Fruit fly (Drosophila melanogaster) whole organism, embryonic: ENCODE results near the gene CG7607.
A peak's percentile ranks its signal among the peaks of the same experiment; 100 is the strongest.

Experiments
- CG10274 ChIP-seq: fragments of 200-800 bp; sonication (Bioruptor generic); optimal IDR thresholded peaks from 3 replicates; lab custom pipeline; 2017; ENCODE audit warnings: missing biosample characterization, mild to moderate bottlenecking, missing genetic modification characterization
- CG11456 ChIP-seq: fragments of 200-800 bp; sonication (Bioruptor generic); IDR thresholded peaks from 3 replicates; pipeline ENCODE4 v1.3.6; 2022; ENCODE audit warnings: missing biosample characterization, missing genetic modification characterization
- CG14667 ChIP-seq: fragments of 200-800 bp; sonication (Bioruptor generic); IDR thresholded peaks from 2 replicates; pipeline ENCODE4 v1.3.6; 2022; ENCODE audit warnings: missing biosample characterization, missing genetic modification characterization
- CG15011 ChIP-seq: fragments of 200-800 bp; sonication (Bioruptor generic); optimal IDR thresholded peaks from 3 replicates; lab custom pipeline; 2018; ENCODE audit warnings: missing biosample characterization, mild to moderate bottlenecking, missing genetic modification characterization
- CG1603 ChIP-seq: fragments of 200-800 bp; sonication (Bioruptor generic); optimal IDR thresholded peaks from 2 replicates; lab custom pipeline; 2019; ENCODE audit warnings: missing biosample characterization, mild to moderate bottlenecking, missing genetic modification characterization, moderate library complexity
- CG1792 ChIP-seq: fragments of 200-800 bp; sonication (Bioruptor generic); optimal IDR thresholded peaks from 2 replicates; lab custom pipeline; 2016; ENCODE audit warnings: missing biosample characterization, missing genetic modification characterization
- CG18476 ChIP-seq: fragments of 200-800 bp; sonication (Bioruptor generic); optimal IDR thresholded peaks from 2 replicates; lab custom pipeline; 2016; ENCODE audit warnings: missing biosample characterization, mild to moderate bottlenecking, missing genetic modification characterization
- CG2199 ChIP-seq: fragments of 200-800 bp; sonication (Bioruptor generic); IDR thresholded peaks from 3 replicates; pipeline ENCODE4 v1.3.6; 2022; ENCODE audit warnings: missing biosample characterization, missing genetic modification characterization
- CG32772 ChIP-seq: fragments of 200-800 bp; sonication (Bioruptor generic); IDR thresholded peaks from 2 replicates; pipeline ENCODE4 v1.3.6; 2022; ENCODE audit warnings: missing biosample characterization, missing genetic modification characterization
- CG3838 ChIP-seq: fragments of 200-800 bp; sonication (Bioruptor generic); optimal IDR thresholded peaks from 3 replicates; lab custom pipeline; 2016; ENCODE audit warnings: missing biosample characterization, missing genetic modification characterization
- CG4617 ChIP-seq: fragments of 200-800 bp; sonication (Bioruptor generic); optimal IDR thresholded peaks from 3 replicates; lab custom pipeline; 2016; ENCODE audit warnings: missing biosample characterization, missing genetic modification characterization, borderline replicate concordance
- CG4707 ChIP-seq: fragments of 200-800 bp; sonication (Bioruptor generic); optimal IDR thresholded peaks from 2 replicates; lab custom pipeline; 2018; ENCODE audit warnings: missing biosample characterization, mild to moderate bottlenecking, missing genetic modification characterization, moderate library complexity
- CG6272 ChIP-seq: fragments of 200-800 bp; sonication (Bioruptor generic); IDR thresholded peaks from 2 replicates; pipeline ENCODE4 v1.3.6; 2022; ENCODE audit warnings: missing biosample characterization, missing genetic modification characterization
- CG7928 ChIP-seq: fragments of 200-800 bp; sonication (Bioruptor generic); optimal IDR thresholded peaks from 2 replicates; lab custom pipeline; 2017; ENCODE audit warnings: missing biosample characterization, mild to moderate bottlenecking, missing genetic modification characterization
- CG8281 ChIP-seq: fragments of 200-800 bp; sonication (Bioruptor generic); optimal IDR thresholded peaks from 2 replicates; lab custom pipeline; 2018; ENCODE audit warnings: missing biosample characterization, mild to moderate bottlenecking, missing genetic modification characterization, moderate library complexity
- CG8478 ChIP-seq: fragments of >200 bp; optimal IDR thresholded peaks from 2 replicates; lab custom pipeline; 2018
- CG8765 ChIP-seq: fragments of 200-800 bp; sonication (Bioruptor generic); IDR thresholded peaks from 2 replicates; pipeline ENCODE4 v1.3.6; 2022; ENCODE audit warnings: missing biosample characterization, missing genetic modification characterization
- CG8924 ChIP-seq: fragments of 200-800 bp; optimal IDR thresholded peaks from 3 replicates; lab custom pipeline; 2019; ENCODE audit warnings: missing biosample characterization, mild to moderate bottlenecking, missing genetic modification characterization, moderate library complexity
- CG8944 ChIP-seq: fragments of 200-800 bp; sonication (Bioruptor generic); optimal IDR thresholded peaks from 3 replicates; lab custom pipeline; 2016; ENCODE audit warnings: missing biosample characterization, missing genetic modification characterization
- CG9876 ChIP-seq: fragments of 200-800 bp; sonication (Bioruptor generic); optimal IDR thresholded peaks from 2 replicates; lab custom pipeline; 2016; ENCODE audit warnings: missing biosample characterization, missing genetic modification characterization
- CTCF ChIP-seq: fragments of 200-800 bp; sonication (Bioruptor generic); optimal IDR thresholded peaks from 2 replicates; lab custom pipeline; 2017; ENCODE audit warnings: missing biosample characterization, mild to moderate bottlenecking, missing genetic modification characterization, moderate library complexity
- Dfd ChIP-seq, 2 experiments: fragments of >200 bp; optimal IDR thresholded peaks; 2 replicates each; lab custom pipeline; 2017; ENCODE audit warnings: missing biosample characterization in 2 of 2, missing genetic modification characterization in 2 of 2
- Doc2 ChIP-seq: fragments of 200-800 bp; sonication (Bioruptor generic); IDR thresholded peaks from 2 replicates; pipeline ENCODE4 v1.3.6; 2022; ENCODE audit warnings: missing biosample characterization, missing genetic modification characterization
- Gug ChIP-seq: fragments of 200-800 bp; sonication (Bioruptor generic); IDR thresholded peaks from 4 replicates; pipeline ENCODE4 v1.3.6; 2022; ENCODE audit warnings: missing biosample characterization, missing genetic modification characterization
- H15 ChIP-seq: fragments of 200-800 bp; sonication (Bioruptor generic); IDR thresholded peaks from 3 replicates; pipeline ENCODE4 v1.3.6; 2022; ENCODE audit warnings: missing biosample characterization, missing genetic modification characterization
- Hmx ChIP-seq: fragments of 200-800 bp; sonication (Bioruptor generic); optimal IDR thresholded peaks from 2 replicates; lab custom pipeline; 2016; ENCODE audit warnings: missing biosample characterization, missing genetic modification characterization
- Lim3 ChIP-seq: fragments of 200-800 bp; sonication (Bioruptor generic); IDR thresholded peaks from 2 replicates; pipeline ENCODE4 v1.3.6; 2022; ENCODE audit warnings: missing biosample characterization, missing genetic modification characterization
- Med ChIP-seq: fragments of 200-800 bp; sonication (Bioruptor generic); peaks from one replicate; lab custom pipeline; 2016; ENCODE audit warnings: missing biosample characterization, missing genetic modification characterization, mild to moderate bottlenecking, inconsistent platforms, moderate library complexity
- Meics ChIP-seq: fragments of 200-800 bp; sonication (Bioruptor generic); optimal IDR thresholded peaks from 2 replicates; lab custom pipeline; 2017; ENCODE audit warnings: missing biosample characterization, mild to moderate bottlenecking, missing genetic modification characterization
- NC2β ChIP-seq: fragments of 200-800 bp; sonication (Bioruptor generic); optimal IDR thresholded peaks from 2 replicates; lab custom pipeline; 2016; ENCODE audit warnings: missing biosample characterization, missing genetic modification characterization
- NFAT ChIP-seq: fragments of 200-800 bp; sonication (Bioruptor generic); IDR thresholded peaks from 2 replicates; pipeline ENCODE4 v1.3.6; 2022; ENCODE audit warnings: missing biosample characterization, missing genetic modification characterization
- Neu2 ChIP-seq: fragments of 200-800 bp; sonication (Bioruptor generic); optimal IDR thresholded peaks from 3 replicates; lab custom pipeline; 2016; ENCODE audit warnings: missing biosample characterization, missing genetic modification characterization, borderline replicate concordance
- Nf-YB ChIP-seq: fragments of 200-800 bp; sonication (Bioruptor generic); optimal IDR thresholded peaks from 3 replicates; lab custom pipeline; 2019; ENCODE audit warnings: missing biosample characterization, mild to moderate bottlenecking, missing genetic modification characterization, moderate library complexity
- Ssrp ChIP-seq: fragments of 200-800 bp; sonication (Bioruptor generic); optimal IDR thresholded peaks from 2 replicates; lab custom pipeline; 2018; ENCODE audit warnings: missing biosample characterization, mild to moderate bottlenecking, missing genetic modification characterization, moderate library complexity
- TFAM ChIP-seq: fragments of 200-800 bp; sonication (Bioruptor generic); optimal IDR thresholded peaks from 2 replicates; lab custom pipeline; 2017; ENCODE audit warnings: missing biosample characterization, missing genetic modification characterization, inconsistent platforms
- ara ChIP-seq: fragments of 200-800 bp; sonication (Bioruptor generic); IDR thresholded peaks from 2 replicates; pipeline ENCODE4 v1.3.6; 2022; ENCODE audit warnings: missing biosample characterization, missing genetic modification characterization
- chif ChIP-seq, 2 experiments: fragments of 200-800 bp; sonication (Bioruptor generic); optimal IDR thresholded peaks; 3 replicates each; lab custom pipeline; 2016; ENCODE audit warnings: missing biosample characterization in 2 of 2, missing genetic modification characterization in 2 of 2
- crc ChIP-seq: fragments of 200-800 bp; sonication (Bioruptor generic); optimal IDR thresholded peaks from 2 replicates; lab custom pipeline; 2016; ENCODE audit warnings: missing biosample characterization, missing genetic modification characterization
- da ChIP-seq: fragments of 200-800 bp; sonication (Bioruptor generic); optimal IDR thresholded peaks from 2 replicates; lab custom pipeline; 2016; ENCODE audit warnings: missing biosample characterization, missing genetic modification characterization
- dati ChIP-seq: fragments of 200-800 bp; sonication (Bioruptor generic); IDR thresholded peaks from 2 replicates; pipeline ENCODE4 v1.3.6; 2022; ENCODE audit warnings: missing biosample characterization, missing genetic modification characterization
- fru ChIP-seq: fragments of >200 bp; optimal IDR thresholded peaks from 2 replicates; lab custom pipeline; 2017
- gsb-n ChIP-seq: fragments of 200-800 bp; sonication (Bioruptor generic); optimal IDR thresholded peaks from 3 replicates; lab custom pipeline; 2018; ENCODE audit warnings: missing biosample characterization, mild to moderate bottlenecking, missing genetic modification characterization
- ham ChIP-seq: fragments of 200-800 bp; sonication (Bioruptor generic); IDR thresholded peaks from 2 replicates; pipeline ENCODE4 v1.3.6; 2022; ENCODE audit warnings: missing biosample characterization, missing genetic modification characterization
- kay ChIP-seq: fragments of 200-800 bp; sonication (Bioruptor generic); optimal IDR thresholded peaks from 2 replicates; lab custom pipeline; 2016; ENCODE audit warnings: missing biosample characterization, missing genetic modification characterization
- pita ChIP-seq: fragments of 200-800 bp; sonication (Bioruptor generic); optimal IDR thresholded peaks from 2 replicates; lab custom pipeline; 2017; ENCODE audit warnings: missing biosample characterization, mild to moderate bottlenecking, missing genetic modification characterization
- pnt ChIP-seq: fragments of 200-800 bp; sonication (Bioruptor generic); optimal IDR thresholded peaks from 3 replicates; lab custom pipeline; 2016; ENCODE audit warnings: missing biosample characterization, missing genetic modification characterization
- ro ChIP-seq: fragments of 200-800 bp; sonication (Bioruptor generic); IDR thresholded peaks from 2 replicates; pipeline ENCODE4 v1.3.6; 2022; ENCODE audit warnings: missing biosample characterization, missing genetic modification characterization
- scrt ChIP-seq: fragments of 200-800 bp; sonication (Bioruptor generic); optimal IDR thresholded peaks from 2 replicates; lab custom pipeline; 2018; ENCODE audit warnings: missing biosample characterization, mild to moderate bottlenecking, missing genetic modification characterization, moderate library complexity
- sens ChIP-seq: fragments of 200-800 bp; sonication (Bioruptor generic); peaks from one replicate; lab custom pipeline; 2016; ENCODE audit warnings: missing biosample characterization, missing genetic modification characterization
- slbo ChIP-seq: fragments of 200-800 bp; sonication (Bioruptor generic); IDR thresholded peaks from 2 replicates; pipeline ENCODE4 v1.3.6; 2022; ENCODE audit warnings: missing biosample characterization, missing genetic modification characterization
- tgo ChIP-seq: fragments of 200-800 bp; sonication (Bioruptor generic); IDR thresholded peaks from 3 replicates; pipeline ENCODE4 v1.3.6; 2022; ENCODE audit warnings: missing biosample characterization, missing genetic modification characterization
- tio ChIP-seq: fragments of 200-800 bp; sonication (Bioruptor generic); optimal IDR thresholded peaks from 2 replicates; lab custom pipeline; 2017; ENCODE audit warnings: missing biosample characterization, missing genetic modification characterization, inconsistent platforms
- toy ChIP-seq: fragments of 200-800 bp; sonication (Bioruptor generic); IDR thresholded peaks from 2 replicates; pipeline ENCODE4 v1.3.6; 2022; ENCODE audit warnings: missing biosample characterization, missing genetic modification characterization
- vvl ChIP-seq: fragments of 200-800 bp; sonication (Bioruptor generic); IDR thresholded peaks from 2 replicates; pipeline ENCODE4 v1.3.6; 2022; ENCODE audit warnings: missing biosample characterization, missing genetic modification characterization
- zfh2 ChIP-seq: fragments of 200-800 bp; sonication (Bioruptor generic); optimal IDR thresholded peaks from 2 replicates; lab custom pipeline; 2016; ENCODE audit warnings: missing biosample characterization, missing genetic modification characterization

CG7607 gene

DNA sequence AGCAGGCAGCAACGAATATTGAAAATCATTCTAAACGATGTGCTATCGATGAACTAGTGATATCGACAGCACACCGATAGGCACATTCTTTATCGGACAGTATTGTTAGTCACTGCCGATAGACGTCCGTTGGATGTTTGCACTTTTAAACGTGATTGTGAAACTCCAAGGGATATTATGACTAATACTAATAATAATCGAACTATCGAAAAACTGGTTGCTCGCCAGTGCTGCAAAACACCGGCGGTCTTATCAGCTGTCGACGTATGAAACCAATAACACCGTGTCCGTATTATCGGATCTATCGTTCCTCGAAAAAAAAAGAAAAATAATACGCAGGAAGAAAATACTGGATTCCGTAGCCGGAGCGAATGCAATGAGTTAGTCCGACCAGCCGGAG is 11.1 kb downstream of the CG7607 start, which contains the start of the genes Ube3a and CG7600 (continued):
- TF ChIP-seq tio (GFP tag; lab: Kevin White, UChicago) (no peak), vvl (GFP tag; lab: Robert Waterston, UW) (peak; percentile 28; the same call in 1 of the 2 replicates), tgo (no peak), slbo (GFP tag; lab: Robert Waterston, UW) (peak; percentile 59), ro (GFP tag; lab: Robert Waterston, UW) (no peak), da (GFP tag; lab: Kevin White, UChicago) (no peak), sens (GFP tag; lab: Kevin White, UChicago) (peak; percentile 89), CG6272 (GFP tag; lab: Robert Waterston, UW) (no peak), Dfd (GFP tag; optimal IDR thresholded peaks at IDR 0.05; lab: Kevin White, UChicago) (no peak), CG9876 (GFP tag; lab: Kevin White, UChicago) (no peak), CG18476 (GFP tag; lab: Kevin White, UChicago) (no peak), CG2199 (GFP tag; lab: Robert Waterston, UW) (no peak), CG8944 (GFP tag; lab: Kevin White, UChicago) (no peak), kay (peak; percentile 99), Med (GFP tag; lab: Kevin White, UChicago) (peak; percentile 94), pnt (GFP tag; lab: Kevin White, UChicago) (no peak), toy (no peak), gsb-n (peak; percentile 71), Lim3 (GFP tag; lab: Robert Waterston, UW) (no peak), CG15011 (GFP tag; lab: Kevin White, UChicago) (no peak), CG4617 (GFP tag; lab: Kevin White, UChicago) (peak; percentile 52), NFAT (GFP tag; lab: Robert Waterston, UW) (peak; percentile 31; the same call in 1 of the 2 replicates), ara (no peak), TFAM (GFP tag; lab: Kevin White, UChicago) (no peak), CG4707 (GFP tag; lab: Kevin White, UChicago) (no peak), chif (GFP tag; optimal IDR thresholded peaks at IDR 0.05; lab: Kevin White, UChicago) (peak; percentile 24 to 27), CG3838 (GFP tag; lab: Kevin White, UChicago) (no peak), CG7928 (GFP tag; lab: Kevin White, UChicago) (peak; percentile 5), scrt (GFP tag; lab: Kevin White, UChicago) (peak; percentile 65), Nf-YB (GFP tag; lab: Kevin White, UChicago) (peak; percentile 9), Ssrp (tag; lab: Kevin White, UChicago) (no peak), Hmx (no peak), crc (GFP tag; lab: Kevin White, UChicago) (no peak), CG1603 (tag; lab: Kevin White, UChicago) (peak; percentile 84), ham (GFP tag; lab: Robert Waterston, UW) (no peak), Gug (no peak), CG32772 (no peak), CG10274 (no peak), CG14667 (GFP tag; lab: Robert Waterston, UW) (no peak), CG8765 (GFP tag; lab: Robert Waterston, UW) (no peak), fru (lab: Kevin White, UChicago) (no peak), H15 (GFP tag; lab: Robert Waterston, UW) (no peak), CG8281 (tag; lab: Kevin White, UChicago) (no peak), CTCF (GFP tag; lab: Kevin White, UChicago) (peak; percentile 13), Neu2 (GFP tag; lab: Kevin White, UChicago) (peak; percentile 24), zfh2 (peak; percentile 40), CG11456 (GFP tag; lab: Robert Waterston, UW) (no peak), CG8478 (no peak), Meics (no peak), pita (GFP tag; lab: Kevin White, UChicago) (no peak), Doc2 (GFP tag; lab: Robert Waterston, UW) (no peak), NC2β (GFP tag; lab: Kevin White, UChicago) (peak; percentile 65), dati (GFP tag; lab: Robert Waterston, UW) (no peak), CG8924 (tag; lab: Kevin White, UChicago) (peak; percentile 41), CG1792 (no peak)
